Fruit fly (Drosophila melanogaster) whole organism, embryonic: ENCODE data around the gene CG14868.

Experiments used
- B-H2 ChIP-seq: fragments of 200-800 bp; sonication (Bioruptor generic); optimal IDR thresholded peaks from 2 replicates; lab custom pipeline; 2018; ENCODE audit warnings: missing biosample characterization, mild to moderate bottlenecking, missing genetic modification characterization
- BEAF-32 ChIP-seq: fragments of 200-800 bp; sonication (Bioruptor generic); optimal IDR thresholded peaks from 3 replicates; lab custom pipeline; 2017; ENCODE audit warnings: missing biosample characterization, missing genetic modification characterization, mild to moderate bottlenecking, moderate library complexity, missing genetic modification reagents
- CG10147 ChIP-seq: fragments of 200-800 bp; sonication (Bioruptor generic); optimal IDR thresholded peaks from 2 replicates; lab custom pipeline; 2019; ENCODE audit warnings: missing biosample characterization, mild to moderate bottlenecking, missing genetic modification characterization, moderate library complexity
- CG12155 ChIP-seq: fragments of 200-800 bp; sonication (Bioruptor generic); optimal IDR thresholded peaks from 3 replicates; lab custom pipeline; 2016; ENCODE audit warnings: missing biosample characterization, missing genetic modification characterization
- CG13624 ChIP-seq: fragments of 200-800 bp; sonication (Bioruptor generic); optimal IDR thresholded peaks from 2 replicates; lab custom pipeline; 2016; ENCODE audit warnings: missing biosample characterization, missing genetic modification characterization
- CG14860 ChIP-seq: fragments of 200-800 bp; sonication (Bioruptor generic); IDR thresholded peaks from 3 replicates; pipeline ENCODE4 v1.3.6; 2022; ENCODE audit warnings: missing biosample characterization, missing genetic modification characterization; ENCODE audit not compliant: partially characterized antibody
- CG1603 ChIP-seq: fragments of 200-800 bp; sonication (Bioruptor generic); optimal IDR thresholded peaks from 2 replicates; lab custom pipeline; 2019; ENCODE audit warnings: missing biosample characterization, mild to moderate bottlenecking, missing genetic modification characterization, moderate library complexity
- CG17359 ChIP-seq: fragments of 200-800 bp; sonication (Bioruptor generic); optimal IDR thresholded peaks from 3 replicates; lab custom pipeline; 2018; ENCODE audit warnings: missing biosample characterization, mild to moderate bottlenecking, missing genetic modification characterization, moderate library complexity
- CG17385 ChIP-seq: fragments of 200-800 bp; sonication (Bioruptor generic); optimal IDR thresholded peaks from 3 replicates; lab custom pipeline; 2018; ENCODE audit warnings: missing biosample characterization, mild to moderate bottlenecking, missing genetic modification characterization
- CG2199 ChIP-seq: fragments of 200-800 bp; sonication (Bioruptor generic); IDR thresholded peaks from 3 replicates; pipeline ENCODE4 v1.3.6; 2022; ENCODE audit warnings: missing biosample characterization, missing genetic modification characterization
- CG34422 ChIP-seq: fragments of 200-800 bp; sonication (Bioruptor generic); IDR thresholded peaks from 3 replicates; pipeline ENCODE4 v1.3.6; 2022; ENCODE audit warnings: missing biosample characterization, missing genetic modification characterization
- CG3995 ChIP-seq: fragments of 200-800 bp; sonication (Bioruptor generic); optimal IDR thresholded peaks from 3 replicates; lab custom pipeline; 2016; ENCODE audit warnings: missing biosample characterization, missing genetic modification characterization
- CG42726 ChIP-seq: fragments of 200-800 bp; sonication (Bioruptor generic); IDR thresholded peaks from 2 replicates; pipeline ENCODE4 v1.3.6; 2022; ENCODE audit warnings: missing biosample characterization, missing genetic modification characterization; ENCODE audit not compliant: partially characterized antibody
- CG5953 ChIP-seq: fragments of 200-800 bp; sonication (Bioruptor generic); IDR thresholded peaks from 2 replicates; pipeline ENCODE4 v1.3.6; 2022; ENCODE audit warnings: missing biosample characterization, missing genetic modification characterization
- CG6689 ChIP-seq: fragments of 200-800 bp; sonication (Bioruptor generic); IDR thresholded peaks from 2 replicates; pipeline ENCODE4 v1.3.6; 2022; ENCODE audit warnings: missing biosample characterization, missing genetic modification characterization
- CG6791 ChIP-seq: fragments of 200-800 bp; sonication (Bioruptor generic); IDR thresholded peaks from 3 replicates; pipeline ENCODE4 v1.3.6; 2022; ENCODE audit warnings: missing biosample characterization, missing genetic modification characterization; ENCODE audit not compliant: partially characterized antibody
- CG8290 ChIP-seq, 3 experiments: fragments of 200-800 bp; sonication (Bioruptor generic); optimal IDR thresholded peaks; 2 replicates each; lab custom pipeline; 2016 to 2019; ENCODE audit warnings: missing biosample characterization in 3 of 3, missing genetic modification characterization in 3 of 3, mild to moderate bottlenecking in 2 of 3, moderate library complexity in 1 of 3
- CG9876 ChIP-seq: fragments of 200-800 bp; sonication (Bioruptor generic); optimal IDR thresholded peaks from 2 replicates; lab custom pipeline; 2016; ENCODE audit warnings: missing biosample characterization, missing genetic modification characterization
- D19A ChIP-seq: fragments of 200-800 bp; optimal IDR thresholded peaks from 3 replicates; lab custom pipeline; 2019; ENCODE audit warnings: missing biosample characterization, mild to moderate bottlenecking, missing genetic modification characterization, moderate library complexity
- Dp ChIP-seq: fragments of 200-800 bp; sonication (Bioruptor generic); optimal IDR thresholded peaks from 2 replicates; lab custom pipeline; 2018; ENCODE audit warnings: missing biosample characterization, mild to moderate bottlenecking, missing genetic modification characterization, moderate library complexity
- E2f2 ChIP-seq: fragments of 200-800 bp; sonication (Bioruptor generic); IDR thresholded peaks from 2 replicates; pipeline ENCODE4 v1.3.6; 2022; ENCODE audit warnings: missing biosample characterization, missing genetic modification characterization
- Fer1 ChIP-seq: fragments of 200-800 bp; sonication (Bioruptor generic); optimal IDR thresholded peaks from 2 replicates; lab custom pipeline; 2017; ENCODE audit warnings: missing biosample characterization, mild to moderate bottlenecking, missing genetic modification characterization
- HHEX ChIP-seq: fragments of 200-800 bp; sonication (Bioruptor generic); optimal IDR thresholded peaks from 3 replicates; lab custom pipeline; 2017; ENCODE audit warnings: missing biosample characterization, mild to moderate bottlenecking, missing genetic modification characterization, missing genetic modification reagents
- HmgD ChIP-seq: fragments of 200-800 bp; sonication (Bioruptor generic); optimal IDR thresholded peaks from 3 replicates; lab custom pipeline; 2016; ENCODE audit warnings: missing biosample characterization, missing genetic modification characterization
- HmgZ ChIP-seq: fragments of 200-800 bp; sonication (Bioruptor generic); optimal IDR thresholded peaks from 2 replicates; lab custom pipeline; 2018; ENCODE audit warnings: missing biosample characterization, mild to moderate bottlenecking, missing genetic modification characterization
- Hr78 ChIP-seq, 2 experiments: fragments of 200-800 bp in 1 of 2; fragments of >200 bp in 1 of 2; sonication (Bioruptor generic) in 1 of 2; optimal IDR thresholded peaks; 2 replicates each; lab custom pipeline; 2017 to 2019; ENCODE audit warnings: missing biosample characterization in 2 of 2, missing genetic modification characterization in 2 of 2, mild to moderate bottlenecking in 1 of 2, moderate library complexity in 1 of 2
- MBD-R2 ChIP-seq: fragments of 200-800 bp; sonication (Bioruptor generic); IDR thresholded peaks from 2 replicates; pipeline ENCODE4 v1.3.6; 2022; ENCODE audit warnings: missing biosample characterization, missing genetic modification characterization
- Myb ChIP-seq: fragments of 200-800 bp; sonication (Bioruptor generic); optimal IDR thresholded peaks from 2 replicates; lab custom pipeline; 2016; ENCODE audit warnings: missing biosample characterization, missing genetic modification characterization
- Nf-YC ChIP-seq: fragments of 200-800 bp; optimal IDR thresholded peaks from 3 replicates; lab custom pipeline; 2019; ENCODE audit warnings: missing biosample characterization, mild to moderate bottlenecking, missing genetic modification characterization, moderate library complexity
- Opbp ChIP-seq: fragments of 200-800 bp; sonication (Bioruptor generic); IDR thresholded peaks from 3 replicates; pipeline ENCODE4 v1.3.6; 2022; ENCODE audit warnings: missing biosample characterization, missing genetic modification characterization; ENCODE audit not compliant: partially characterized antibody
- Rfx ChIP-seq: fragments of 200-800 bp; sonication (Bioruptor generic); IDR thresholded peaks from 2 replicates; pipeline ENCODE4 v1.3.6; 2022; ENCODE audit warnings: missing biosample characterization, missing genetic modification characterization
- aop ChIP-seq: fragments of 200-800 bp; sonication (Bioruptor generic); IDR thresholded peaks from 2 replicates; pipeline ENCODE4 v1.3.6; 2022; ENCODE audit warnings: missing biosample characterization, missing genetic modification characterization
- bbx ChIP-seq: fragments of 200-800 bp; sonication (Bioruptor generic); IDR thresholded peaks from 2 replicates; pipeline ENCODE4 v1.3.6; 2022; ENCODE audit warnings: missing biosample characterization, missing genetic modification characterization; ENCODE audit not compliant: partially characterized antibody
- dm ChIP-seq: fragments of 200-800 bp; sonication (Bioruptor generic); optimal IDR thresholded peaks from 3 replicates; lab custom pipeline; 2016; ENCODE audit warnings: missing biosample characterization, missing genetic modification characterization
- dpn ChIP-seq, 2 experiments: fragments of 200-800 bp; sonication (Bioruptor generic); optimal IDR thresholded peaks; 3 replicates each; lab custom pipeline; 2016; ENCODE audit warnings: missing biosample characterization in 2 of 2, missing genetic modification characterization in 2 of 2
- fru ChIP-seq: fragments of >200 bp; optimal IDR thresholded peaks from 2 replicates; lab custom pipeline; 2017
- gcm ChIP-seq: fragments of 200-800 bp; sonication (Bioruptor generic); optimal IDR thresholded peaks from 2 replicates; lab custom pipeline; 2019; ENCODE audit warnings: missing biosample characterization, mild to moderate bottlenecking, missing genetic modification characterization, moderate library complexity
- inv ChIP-seq: fragments of 200-800 bp; sonication (Bioruptor generic); IDR thresholded peaks from 2 replicates; pipeline ENCODE4 v1.3.6; 2022; ENCODE audit warnings: missing biosample characterization, missing genetic modification characterization; ENCODE audit not compliant: partially characterized antibody
- jumu ChIP-seq: fragments of 200-800 bp; sonication (Bioruptor generic); optimal IDR thresholded peaks from 3 replicates; lab custom pipeline; 2016; ENCODE audit warnings: missing biosample characterization, missing genetic modification characterization
- lilli ChIP-seq: fragments of 200-800 bp; sonication (Bioruptor generic); optimal IDR thresholded peaks from 3 replicates; lab custom pipeline; 2016; ENCODE audit warnings: missing biosample characterization, missing genetic modification characterization
- mld ChIP-seq: fragments of 200-800 bp; sonication (Bioruptor generic); IDR thresholded peaks from 3 replicates; pipeline ENCODE4 v1.3.6; 2022; ENCODE audit warnings: missing biosample characterization, missing genetic modification characterization; ENCODE audit not compliant: partially characterized antibody
- onecut ChIP-seq: fragments of 200-800 bp; sonication (Bioruptor generic); IDR thresholded peaks from 2 replicates; pipeline ENCODE4 v1.3.6; 2022; ENCODE audit warnings: missing biosample characterization, missing genetic modification characterization
- sens ChIP-seq: fragments of 200-800 bp; sonication (Bioruptor generic); peaks from one replicate; lab custom pipeline; 2016; ENCODE audit warnings: missing biosample characterization, missing genetic modification characterization
- shn ChIP-seq: fragments of 200-800 bp; sonication (Bioruptor generic); optimal IDR thresholded peaks from 3 replicates; lab custom pipeline; 2016; ENCODE audit warnings: missing biosample characterization, missing genetic modification characterization
- tna ChIP-seq: fragments of 200-800 bp; sonication (Bioruptor generic); IDR thresholded peaks from 2 replicates; pipeline ENCODE4 v1.3.6; 2022; ENCODE audit warnings: missing biosample characterization, missing genetic modification characterization; ENCODE audit not compliant: partially characterized antibody
- trem ChIP-seq: fragments of 200-800 bp; optimal IDR thresholded peaks from 3 replicates; lab custom pipeline; 2019; ENCODE audit warnings: missing biosample characterization, mild to moderate bottlenecking, missing genetic modification characterization, moderate library complexity
- twi ChIP-seq: fragments of 200-800 bp; optimal IDR thresholded peaks from 2 replicates; lab custom pipeline; 2019; ENCODE audit warnings: missing biosample characterization, mild to moderate bottlenecking, missing genetic modification characterization, moderate library complexity
- unc-4 ChIP-seq: fragments of 200-800 bp; sonication (Bioruptor generic); IDR thresholded peaks from 2 replicates; pipeline ENCODE4 v1.3.6; 2022; ENCODE audit warnings: missing biosample characterization, missing genetic modification characterization; ENCODE audit not compliant: partially characterized antibody
- yki ChIP-seq: fragments of >200 bp; optimal IDR thresholded peaks from 3 replicates; lab custom pipeline; 2018
- zf30C ChIP-seq: fragments of 200-800 bp; sonication (Bioruptor generic); optimal IDR thresholded peaks from 3 replicates; lab custom pipeline; 2018; ENCODE audit warnings: missing biosample characterization, mild to moderate bottlenecking, missing genetic modification characterization

The CG14868 gene

DNA sequence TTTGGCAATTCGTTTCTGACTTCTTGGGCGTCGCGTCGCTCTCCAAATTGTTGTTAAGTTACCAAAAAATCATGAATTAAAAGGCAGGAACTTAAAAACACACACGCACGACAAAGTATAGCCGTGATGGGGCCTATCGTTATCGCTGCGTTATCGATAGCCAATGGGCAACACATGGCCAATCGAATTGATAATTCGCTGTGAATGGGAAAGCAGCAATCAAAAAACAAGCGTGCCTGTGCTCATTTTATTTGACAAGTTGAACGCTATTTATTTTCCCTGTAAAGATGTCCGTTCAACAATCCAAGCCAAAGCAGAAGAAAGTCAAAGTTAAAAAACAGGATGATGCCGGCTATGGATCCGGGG lies 23.7 kb downstream of the CG14868 start, which contains the start of the genes Surf4 and CG31301 (continued):
- no peak for TF ChIP-seq jumu
- TF ChIP-seq Opbp (GFP tag; lab: Robert Waterston, UW): peak; percentile 87; the same call in 2 of the 3 replicates
- TF ChIP-seq MBD-R2 (GFP tag; lab: Robert Waterston, UW): peak; percentile 80
- TF ChIP-seq onecut (GFP tag; lab: Robert Waterston, UW): 0 out of 2 replicates have a peak, but pooled peaks have one; percentile 10
- TF ChIP-seq CG34422 (GFP tag; lab: Robert Waterston, UW): peak; percentile 17; the same call in 1 of the 3 replicates
- TF ChIP-seq CG1603: peak; percentile 66
- TF ChIP-seq E2f2 (GFP tag; lab: Robert Waterston, UW): 0 out of 2 replicates have a peak, but pooled peaks have one; percentile 33
- peak; percentile 85 for TF ChIP-seq tna (GFP tag; lab: Robert Waterston, UW)
- TF ChIP-seq CG3995 (GFP tag; lab: Kevin White, UChicago): peak; percentile 50
- TF ChIP-seq HHEX: no peak
- TF ChIP-seq bbx (GFP tag; lab: Robert Waterston, UW): peak; percentile 85
- TF ChIP-seq zf30C (GFP tag; lab: Kevin White, UChicago): peak; percentile 30
- peak; percentile 6 for TF ChIP-seq CG17359 (tag; lab: Kevin White, UChicago)
- TF ChIP-seq CG12155 (GFP tag; lab: Kevin White, UChicago): peak; percentile 13
- no peak for TF ChIP-seq yki (lab: Kevin White, UChicago)
- peak; percentile 91 for TF ChIP-seq dm (GFP tag; lab: Kevin White, UChicago)
- TF ChIP-seq HmgZ (tag; lab: Kevin White, UChicago): peak; percentile 2
- 0 out of 2 replicates have a peak, but pooled peaks have one; percentile 10 for TF ChIP-seq Rfx (GFP tag; lab: Robert Waterston, UW)
- TF ChIP-seq gcm (GFP tag; lab: Kevin White, UChicago): no peak
- peak; percentile 18 for TF ChIP-seq Myb (GFP tag; lab: Kevin White, UChicago)
- TF ChIP-seq fru (lab: Kevin White, UChicago): no peak
- peak; percentile 13 for TF ChIP-seq CG13624 (GFP tag; lab: Kevin White, UChicago)
- TF ChIP-seq B-H2: peak; percentile 10
- no peak for TF ChIP-seq aop
- TF ChIP-seq CG14860 (GFP tag; lab: Robert Waterston, UW): peak; percentile 68; the same call in 2 of the 3 replicates
- no peak for TF ChIP-seq Fer1
- TF ChIP-seq mld: peak; percentile 72; the same call in 1 of the 3 replicates
- TF ChIP-seq Dp (GFP tag; lab: Kevin White, UChicago): peak; percentile 35
- peak; percentile 59 for TF ChIP-seq unc-4
- no peak for TF ChIP-seq HmgD (GFP tag; lab: Kevin White, UChicago)
- TF ChIP-seq D19A (tag; lab: Kevin White, UChicago): no peak
- TF ChIP-seq twi (tag; lab: Kevin White, UChicago): peak; percentile 26
- TF ChIP-seq CG6791 (GFP tag; lab: Robert Waterston, UW): peak; percentile 90
- TF ChIP-seq Nf-YC (tag; lab: Kevin White, UChicago): peak; percentile 8
- no peak for TF ChIP-seq CG9876 (GFP tag; lab: Kevin White, UChicago)
- peak; percentile 23 for TF ChIP-seq sens
- no peak for TF ChIP-seq dpn (GFP tag; optimal IDR thresholded peaks at IDR 0.05; lab: Kevin White, UChicago)
- peak; percentile 34 for TF ChIP-seq CG17385
- peak; percentile 29; the same call in 1 of the 2 replicates for TF ChIP-seq CG42726
- peak; percentile 67 for TF ChIP-seq BEAF-32
- TF ChIP-seq CG5953 (GFP tag; lab: Robert Waterston, UW): no peak
- TF ChIP-seq shn (GFP tag; lab: Kevin White, UChicago): no peak
- TF ChIP-seq trem (tag; lab: Kevin White, UChicago): peak; percentile 29
- peak; percentile 49 for TF ChIP-seq inv (GFP tag; lab: Robert Waterston, UW)
- no peak for TF ChIP-seq CG8290 (GFP tag; optimal IDR thresholded peaks at IDR 0.05; lab: Kevin White, UChicago)
- TF ChIP-seq CG8290 (tag; optimal IDR thresholded peaks at IDR 0.05; lab: Kevin White, UChicago): peak in 1 of 2 experiments; percentile 56
- TF ChIP-seq CG6689 (GFP tag; lab: Robert Waterston, UW): no peak
- 0 out of 3 replicates have a peak, but pooled peaks have one; percentile 19 for TF ChIP-seq CG2199 (GFP tag; lab: Robert Waterston, UW)
- TF ChIP-seq CG10147 (GFP tag; lab: Kevin White, UChicago): no peak
- peak; percentile 5 for TF ChIP-seq lilli (GFP tag; lab: Kevin White, UChicago)
- no peak for TF ChIP-seq Hr78 (GFP tag; optimal IDR thresholded peaks at IDR 0.05; lab: Kevin White, UChicago)
